Fruit fly (Drosophila melanogaster) whole organism, adult: ENCODE measurements around the gene CG9497.
A peak's percentile ranks its signal among the peaks of the same experiment; 100 is the strongest.

ENCODE experiments used
- CG14711 ChIP-seq: fragments of 200-800 bp; sonication (Bioruptor generic); optimal IDR thresholded peaks from 2 replicates; lab custom pipeline; 2018; ENCODE audit warnings: missing biosample characterization, mild to moderate bottlenecking, missing genetic modification characterization, moderate library complexity
- CG7101 ChIP-seq: fragments of 200-800 bp; sonication (Bioruptor generic); optimal IDR thresholded peaks from 2 replicates; lab custom pipeline; 2018; ENCODE audit warnings: missing biosample characterization, mild to moderate bottlenecking, missing genetic modification characterization, moderate library complexity
- Clk ChIP-seq: fragments of 200-800 bp; sonication (Bioruptor generic); optimal IDR thresholded peaks from 2 replicates; lab custom pipeline; 2017; ENCODE audit warnings: missing biosample characterization, missing genetic modification characterization
- Crg-1 ChIP-seq: fragments of 200-800 bp; sonication (Bioruptor generic); optimal IDR thresholded peaks from 2 replicates; lab custom pipeline; 2016; ENCODE audit warnings: missing biosample characterization, missing genetic modification characterization
- Mnt ChIP-seq: fragments of 200-800 bp; sonication (Bioruptor generic); optimal IDR thresholded peaks from 2 replicates; lab custom pipeline; 2016; ENCODE audit warnings: missing biosample characterization, mild to moderate bottlenecking, missing genetic modification characterization
- ovo ChIP-seq: fragments of 200-800 bp; sonication (Bioruptor generic); optimal IDR thresholded peaks from 2 replicates; lab custom pipeline; 2016; ENCODE audit warnings: missing biosample characterization, missing genetic modification characterization
- pad ChIP-seq: fragments of 200-800 bp; sonication (Bioruptor generic); optimal IDR thresholded peaks from 3 replicates; lab custom pipeline; 2017; ENCODE audit warnings: missing biosample characterization, missing genetic modification characterization, mild to moderate bottlenecking, moderate library complexity, missing genetic modification reagents
- tj ChIP-seq: fragments of 200-800 bp; sonication (Bioruptor generic); optimal IDR thresholded peaks from 3 replicates; lab custom pipeline; 2017; ENCODE audit warnings: missing biosample characterization, mild to moderate bottlenecking, missing genetic modification characterization, moderate library complexity

dm6 chr2L:6324386-6324744, 23.9 kb downstream of the CG9497 start:
- TF ChIP-seq pad (GFP tag; lab: Kevin White, UChicago) (peak; percentile 63), tj (GFP tag; lab: Kevin White, UChicago) (peak; percentile 65), ovo (GFP tag; lab: Kevin White, UChicago) (no peak), Crg-1 (GFP tag; lab: Kevin White, UChicago) (peak; percentile 28), CG7101 (tag; lab: Kevin White, UChicago) (peak; percentile 46), CG14711 (tag; lab: Kevin White, UChicago) (no peak), Clk (GFP tag; lab: Kevin White, UChicago) (peak; percentile 81), Mnt (GFP tag; lab: Kevin White, UChicago) (peak; percentile 62)
